Fruit fly (Drosophila melanogaster) whole organism, embryonic: ENCODE measurements around the gene CG15725.

Experiments used
- Adf1 ChIP-seq: fragments of 200-800 bp; sonication (Bioruptor generic); IDR thresholded peaks from 2 replicates; pipeline ENCODE4 v1.3.6; 2022; ENCODE audit warnings: missing biosample characterization, missing genetic modification characterization
- CG11093 ChIP-seq: fragments of 200-800 bp; sonication (Bioruptor generic); IDR thresholded peaks from 3 replicates; pipeline ENCODE4 v1.3.6; 2022; ENCODE audit warnings: missing biosample characterization, missing genetic modification characterization
- CG12104 ChIP-seq: fragments of 200-800 bp; sonication (Bioruptor generic); optimal IDR thresholded peaks from 3 replicates; lab custom pipeline; 2016; ENCODE audit warnings: missing biosample characterization, missing genetic modification characterization
- CG12155 ChIP-seq: fragments of 200-800 bp; sonication (Bioruptor generic); optimal IDR thresholded peaks from 3 replicates; lab custom pipeline; 2016; ENCODE audit warnings: missing biosample characterization, missing genetic modification characterization
- CG14860 ChIP-seq: fragments of 200-800 bp; sonication (Bioruptor generic); IDR thresholded peaks from 3 replicates; pipeline ENCODE4 v1.3.6; 2022; ENCODE audit warnings: missing biosample characterization, missing genetic modification characterization; ENCODE audit not compliant: partially characterized antibody
- CG16813 ChIP-seq: fragments of 200-800 bp; sonication (Bioruptor generic); IDR thresholded peaks from 3 replicates; pipeline ENCODE4 v1.3.6; 2022; ENCODE audit warnings: missing biosample characterization, missing genetic modification characterization; ENCODE audit not compliant: partially characterized antibody
- CG17361 ChIP-seq: fragments of 200-800 bp; sonication (Bioruptor generic); IDR thresholded peaks from 3 replicates; pipeline ENCODE4 v1.3.6; 2022; ENCODE audit warnings: missing biosample characterization, missing genetic modification characterization
- CG18011 ChIP-seq: fragments of 200-800 bp; sonication (Bioruptor generic); optimal IDR thresholded peaks from 2 replicates; lab custom pipeline; 2017; ENCODE audit warnings: missing biosample characterization, missing genetic modification characterization, mild to moderate bottlenecking, moderate library complexity, missing genotype
- CG18476 ChIP-seq: fragments of 200-800 bp; sonication (Bioruptor generic); optimal IDR thresholded peaks from 2 replicates; lab custom pipeline; 2016; ENCODE audit warnings: missing biosample characterization, mild to moderate bottlenecking, missing genetic modification characterization
- CG18619 ChIP-seq: fragments of 200-800 bp; sonication (Bioruptor generic); optimal IDR thresholded peaks from 3 replicates; lab custom pipeline; 2017; ENCODE audit warnings: missing biosample characterization, mild to moderate bottlenecking, missing genetic modification characterization
- CG31365 ChIP-seq: fragments of 200-800 bp; sonication (Bioruptor generic); optimal IDR thresholded peaks from 2 replicates; lab custom pipeline; 2018; ENCODE audit warnings: missing biosample characterization, mild to moderate bottlenecking, missing genetic modification characterization
- CG3726 ChIP-seq: fragments of 200-800 bp; sonication (Bioruptor generic); IDR thresholded peaks from 3 replicates; pipeline ENCODE4, ENCODE4 v1.3.6; 2022; ENCODE audit warnings: missing biosample characterization, missing genetic modification characterization
- CG3995 ChIP-seq: fragments of 200-800 bp; sonication (Bioruptor generic); optimal IDR thresholded peaks from 3 replicates; lab custom pipeline; 2016; ENCODE audit warnings: missing biosample characterization, missing genetic modification characterization
- CG6272 ChIP-seq: fragments of 200-800 bp; sonication (Bioruptor generic); IDR thresholded peaks from 2 replicates; pipeline ENCODE4 v1.3.6; 2022; ENCODE audit warnings: missing biosample characterization, missing genetic modification characterization
- CG6791 ChIP-seq: fragments of 200-800 bp; sonication (Bioruptor generic); IDR thresholded peaks from 3 replicates; pipeline ENCODE4 v1.3.6; 2022; ENCODE audit warnings: missing biosample characterization, missing genetic modification characterization; ENCODE audit not compliant: partially characterized antibody
- CG8281 ChIP-seq: fragments of 200-800 bp; sonication (Bioruptor generic); optimal IDR thresholded peaks from 2 replicates; lab custom pipeline; 2018; ENCODE audit warnings: missing biosample characterization, mild to moderate bottlenecking, missing genetic modification characterization, moderate library complexity
- CG8359 ChIP-seq: fragments of 200-800 bp; sonication (Bioruptor generic); optimal IDR thresholded peaks from 2 replicates; lab custom pipeline; 2017; ENCODE audit warnings: missing biosample characterization, mild to moderate bottlenecking, missing genetic modification characterization, borderline replicate concordance
- CG9215 ChIP-seq: fragments of 200-800 bp; sonication (Bioruptor generic); IDR thresholded peaks from 2 replicates; pipeline ENCODE4 v1.3.6; 2022; ENCODE audit warnings: missing biosample characterization, missing genetic modification characterization
- Camta ChIP-seq: fragments of 200-800 bp; sonication (Bioruptor generic); optimal IDR thresholded peaks from 2 replicates; lab custom pipeline; 2016; ENCODE audit warnings: missing biosample characterization, missing genetic modification characterization
- CoRest ChIP-seq: fragments of 200-800 bp; sonication (Bioruptor generic); optimal IDR thresholded peaks from 3 replicates; lab custom pipeline; 2018; ENCODE audit warnings: missing biosample characterization, mild to moderate bottlenecking, missing genetic modification characterization, moderate library complexity
- Deaf1 ChIP-seq: fragments of 200-800 bp; optimal IDR thresholded peaks from 3 replicates; lab custom pipeline; 2019; ENCODE audit warnings: missing biosample characterization, mild to moderate bottlenecking, missing genetic modification characterization, moderate library complexity
- Ets65A ChIP-seq: fragments of 200-800 bp; sonication (Bioruptor generic); peaks from one replicate; lab custom pipeline; 2016; ENCODE audit warnings: missing biosample characterization, missing genetic modification characterization
- Hey ChIP-seq: fragments of 200-800 bp; sonication (Bioruptor generic); optimal IDR thresholded peaks from 3 replicates; lab custom pipeline; 2018; ENCODE audit warnings: missing biosample characterization, mild to moderate bottlenecking, missing genetic modification characterization
- Hmr ChIP-seq: fragments of 200-800 bp; sonication (Bioruptor generic); optimal IDR thresholded peaks from 3 replicates; lab custom pipeline; 2017; ENCODE audit warnings: mild to moderate bottlenecking, missing biosample characterization, missing genetic modification reagents, missing genetic modification characterization
- MBD-R2 ChIP-seq: fragments of 200-800 bp; sonication (Bioruptor generic); IDR thresholded peaks from 2 replicates; pipeline ENCODE4 v1.3.6; 2022; ENCODE audit warnings: missing biosample characterization, missing genetic modification characterization
- NFAT ChIP-seq: fragments of 200-800 bp; sonication (Bioruptor generic); IDR thresholded peaks from 2 replicates; pipeline ENCODE4 v1.3.6; 2022; ENCODE audit warnings: missing biosample characterization, missing genetic modification characterization
- Stat92E ChIP-seq, 3 experiments: fragments of >200 bp in 2 of 3; fragments of 200-800 bp in 1 of 3; sonication (Bioruptor generic) in 1 of 3; optimal IDR thresholded peaks; 2 replicates each; lab custom pipeline; 2017 to 2019; ENCODE audit warnings: missing biosample characterization in 3 of 3, missing genetic modification characterization in 3 of 3, mild to moderate bottlenecking in 1 of 3, moderate library complexity in 1 of 3
- al ChIP-seq: fragments of 200-800 bp; sonication (Bioruptor generic); IDR thresholded peaks from 2 replicates; pipeline ENCODE4 v1.3.6; 2022; ENCODE audit warnings: missing biosample characterization, missing genetic modification characterization
- amos ChIP-seq: fragments of 200-800 bp; sonication (Bioruptor generic); IDR thresholded peaks from 2 replicates; pipeline ENCODE4 v1.3.6; 2022; ENCODE audit warnings: missing biosample characterization, missing genetic modification characterization; ENCODE audit not compliant: partially characterized antibody
- ci ChIP-seq: fragments of 200-800 bp; sonication (Bioruptor generic); IDR thresholded peaks from 3 replicates; pipeline ENCODE4 v1.3.6; 2022; ENCODE audit warnings: missing biosample characterization, missing genetic modification characterization
- crc ChIP-seq: fragments of 200-800 bp; sonication (Bioruptor generic); optimal IDR thresholded peaks from 2 replicates; lab custom pipeline; 2016; ENCODE audit warnings: missing biosample characterization, missing genetic modification characterization
- crp ChIP-seq, 2 experiments: fragments of 200-800 bp; sonication (Bioruptor generic); optimal IDR thresholded peaks; 2 replicates in 1 of 2; 3 replicates in 1 of 2; lab custom pipeline; 2017; ENCODE audit warnings: missing biosample characterization in 2 of 2, missing genetic modification characterization in 2 of 2, mild to moderate bottlenecking in 1 of 2, moderate library complexity in 1 of 2
- da ChIP-seq: fragments of 200-800 bp; sonication (Bioruptor generic); optimal IDR thresholded peaks from 2 replicates; lab custom pipeline; 2016; ENCODE audit warnings: missing biosample characterization, missing genetic modification characterization
- dm ChIP-seq: fragments of 200-800 bp; sonication (Bioruptor generic); optimal IDR thresholded peaks from 3 replicates; lab custom pipeline; 2016; ENCODE audit warnings: missing biosample characterization, missing genetic modification characterization
- en ChIP-seq: fragments of 200-800 bp; sonication (Bioruptor generic); optimal IDR thresholded peaks from 2 replicates; lab custom pipeline; 2016; ENCODE audit warnings: missing biosample characterization, missing genetic modification characterization
- fd102C ChIP-seq: fragments of 200-800 bp; sonication (Bioruptor generic); optimal IDR thresholded peaks from 2 replicates; lab custom pipeline; 2018; ENCODE audit warnings: missing biosample characterization, mild to moderate bottlenecking, missing genetic modification characterization, moderate library complexity
- fu2 ChIP-seq: fragments of 200-800 bp; sonication (Bioruptor generic); optimal IDR thresholded peaks from 2 replicates; lab custom pipeline; 2016; ENCODE audit warnings: missing biosample characterization, missing genetic modification characterization
- gcm ChIP-seq: fragments of 200-800 bp; sonication (Bioruptor generic); optimal IDR thresholded peaks from 2 replicates; lab custom pipeline; 2019; ENCODE audit warnings: missing biosample characterization, mild to moderate bottlenecking, missing genetic modification characterization, moderate library complexity
- gt ChIP-seq: fragments of 200-800 bp; sonication (Bioruptor generic); IDR thresholded peaks from 2 replicates; pipeline ENCODE4 v1.3.6; 2022; ENCODE audit warnings: missing biosample characterization, missing genetic modification characterization
- nerfin-1 ChIP-seq: fragments of 200-800 bp; sonication (Bioruptor generic); optimal IDR thresholded peaks from 3 replicates; lab custom pipeline; 2019; ENCODE audit warnings: missing biosample characterization, mild to moderate bottlenecking, missing genetic modification characterization, moderate library complexity
- odd ChIP-seq: fragments of 200-800 bp; sonication (Bioruptor generic); optimal IDR thresholded peaks from 2 replicates; lab custom pipeline; 2017; ENCODE audit warnings: missing biosample characterization, mild to moderate bottlenecking, missing genetic modification characterization
- ro ChIP-seq: fragments of 200-800 bp; sonication (Bioruptor generic); IDR thresholded peaks from 2 replicates; pipeline ENCODE4 v1.3.6; 2022; ENCODE audit warnings: missing biosample characterization, missing genetic modification characterization
- row ChIP-seq: fragments of 200-800 bp; sonication (Bioruptor generic); IDR thresholded peaks from 3 replicates; pipeline ENCODE4 v1.3.6; 2022; ENCODE audit warnings: missing biosample characterization, missing genetic modification characterization
- sd ChIP-seq: fragments of 200-800 bp; sonication (Bioruptor generic); optimal IDR thresholded peaks from 3 replicates; lab custom pipeline; 2018; ENCODE audit warnings: missing biosample characterization, mild to moderate bottlenecking, missing genetic modification characterization, moderate library complexity
- unc-4 ChIP-seq: fragments of 200-800 bp; sonication (Bioruptor generic); IDR thresholded peaks from 2 replicates; pipeline ENCODE4 v1.3.6; 2022; ENCODE audit warnings: missing biosample characterization, missing genetic modification characterization; ENCODE audit not compliant: partially characterized antibody
- unpg ChIP-seq: fragments of 200-800 bp; sonication (Bioruptor generic); optimal IDR thresholded peaks from 3 replicates; lab custom pipeline; 2018; ENCODE audit warnings: missing biosample characterization, mild to moderate bottlenecking, missing genetic modification characterization, moderate library complexity
- wek ChIP-seq: fragments of 200-800 bp; sonication (Bioruptor generic); optimal IDR thresholded peaks from 3 replicates; lab custom pipeline; 2018; ENCODE audit warnings: missing biosample characterization, mild to moderate bottlenecking, missing genetic modification characterization, moderate library complexity
- z ChIP-seq: fragments of 200-800 bp; sonication (Bioruptor generic); IDR thresholded peaks from 3 replicates; pipeline ENCODE4 v1.3.6; 2022; ENCODE audit warnings: missing biosample characterization, missing genetic modification characterization

The CG15725 gene

DNA sequence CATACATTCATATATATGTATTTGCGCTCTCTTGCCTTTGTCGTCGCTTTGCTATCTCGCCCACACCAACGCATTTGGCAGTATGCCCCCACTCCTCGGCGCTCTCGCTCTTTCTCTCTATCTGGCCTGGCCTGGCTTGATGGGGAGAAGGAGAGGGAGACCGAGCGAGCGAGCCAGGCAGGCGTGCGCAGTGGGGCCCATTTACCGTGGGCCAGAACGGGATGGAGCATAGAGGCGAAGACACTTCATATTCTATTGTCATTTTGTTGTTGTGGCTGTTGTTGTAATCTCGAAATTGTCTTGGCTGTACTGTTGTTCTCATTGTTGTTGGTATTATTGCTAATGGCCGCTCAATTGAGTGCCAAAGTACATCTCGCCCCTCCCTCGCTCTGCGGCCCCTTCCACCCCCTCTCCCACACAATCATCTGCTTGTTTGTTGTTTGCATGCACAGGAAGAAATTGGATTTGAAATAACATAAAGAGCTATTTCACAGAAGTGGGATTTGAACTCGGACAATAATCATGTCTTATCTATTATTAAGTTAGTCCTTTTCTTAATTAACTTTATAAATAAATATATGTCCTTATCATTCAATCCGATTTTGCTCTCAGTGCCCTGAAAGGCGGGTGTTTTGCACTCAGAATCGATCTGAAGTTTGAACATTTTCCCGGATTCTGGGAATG, 40.4 kb upstream of the CG15725 start (continued):
- TF ChIP-seq CG3995, result peak; percentile 46
- TF ChIP-seq wek (GFP tag; lab: Kevin White, UChicago), result peak; percentile 57
- peak; percentile 94 for TF ChIP-seq NFAT (GFP tag; lab: Robert Waterston, UW)
- no peak for TF ChIP-seq Hey (tag; lab: Kevin White, UChicago)
- TF ChIP-seq Ets65A (GFP tag; lab: Kevin White, UChicago), result peak; percentile 91
- peak; percentile 87 for TF ChIP-seq al (GFP tag; lab: Robert Waterston, UW)
- peak; percentile 78 for TF ChIP-seq nerfin-1
- no peak; the same call in 1 of the 2 replicates for TF ChIP-seq CG9215
- 0 out of 2 replicates have a peak, but pooled peaks have one; percentile 33 for TF ChIP-seq unc-4 (GFP tag; lab: Robert Waterston, UW)
- TF ChIP-seq crc, result no peak
- TF ChIP-seq Camta (GFP tag; lab: Kevin White, UChicago), result peak; percentile 35
- TF ChIP-seq CG3726 (GFP tag; lab: Robert Waterston, UW), result peak; percentile 84; the same call in 1 of the 3 replicates
- TF ChIP-seq amos (GFP tag; lab: Robert Waterston, UW), result no peak; the same call in 1 of the 2 replicates
- TF ChIP-seq CG17361 (GFP tag; lab: Robert Waterston, UW), result peak; percentile 94
- TF ChIP-seq CG18011 (GFP tag; lab: Kevin White, UChicago), result peak; percentile 62
- TF ChIP-seq fu2 (GFP tag; lab: Kevin White, UChicago), result peak; percentile 34
- TF ChIP-seq CG18619, result peak; percentile 89
- peak; percentile 91 for TF ChIP-seq unpg (GFP tag; lab: Kevin White, UChicago)
- no peak for TF ChIP-seq CG16813
- peak in 1 of 2 experiments; percentile 47 for TF ChIP-seq crp (GFP tag; optimal IDR thresholded peaks at IDR 0.05; lab: Kevin White, UChicago)
- TF ChIP-seq CG8359 (GFP tag; lab: Kevin White, UChicago), result peak; percentile 67
- TF ChIP-seq CG31365 (tag; lab: Kevin White, UChicago), result peak; percentile 53
- peak; percentile 78 for TF ChIP-seq gt (GFP tag; lab: Robert Waterston, UW)
- TF ChIP-seq CG8281 (tag; lab: Kevin White, UChicago), result peak; percentile 58
- peak; percentile 87 for TF ChIP-seq gcm (GFP tag; lab: Kevin White, UChicago)
- peak; percentile 54 for TF ChIP-seq CG18476 (GFP tag; lab: Kevin White, UChicago)
- peak; percentile 91 for TF ChIP-seq CoRest
- peak; percentile 87 for TF ChIP-seq CG12104 (GFP tag; lab: Kevin White, UChicago)
- TF ChIP-seq Adf1, result peak; percentile 76
- TF ChIP-seq CG14860 (GFP tag; lab: Robert Waterston, UW), result no peak
- no peak for TF ChIP-seq CG6791 (GFP tag; lab: Robert Waterston, UW)
- peak; percentile 66; the same call in 1 of the 3 replicates for TF ChIP-seq z (GFP tag; lab: Robert Waterston, UW)
- peak; percentile 37 for TF ChIP-seq fd102C (GFP tag; lab: Kevin White, UChicago)
- TF ChIP-seq sd (tag; lab: Kevin White, UChicago), result peak; percentile 54
- TF ChIP-seq en (GFP tag; lab: Kevin White, UChicago), result no peak
- peak; percentile 91 for TF ChIP-seq ci (GFP tag; lab: Robert Waterston, UW)
- TF ChIP-seq CG12155, result peak; percentile 88
- peak; percentile 77 for TF ChIP-seq odd (GFP tag; lab: Kevin White, UChicago)
- peak; percentile 93 for TF ChIP-seq row (GFP tag; lab: Robert Waterston, UW)
- TF ChIP-seq CG11093, result peak; percentile 87
- peak; percentile 90 for TF ChIP-seq Hmr (GFP tag; lab: Kevin White, UChicago)
- peak; percentile 79 for TF ChIP-seq CG6272 (GFP tag; lab: Robert Waterston, UW)
- peak in 1 of 3 experiments; percentile 7 for TF ChIP-seq Stat92E (GFP tag; optimal IDR thresholded peaks at IDR 0.05; lab: Kevin White, UChicago)
- no peak for TF ChIP-seq da (GFP tag; lab: Kevin White, UChicago)
- TF ChIP-seq dm, result no peak
- TF ChIP-seq Deaf1 (tag; lab: Kevin White, UChicago), result peak; percentile 55
- peak; percentile 80 for TF ChIP-seq MBD-R2 (GFP tag; lab: Robert Waterston, UW)
- TF ChIP-seq ro, result peak; percentile 82
